Fruit fly (Drosophila melanogaster): ENCODE data around the gene CG14395.

DNA sequence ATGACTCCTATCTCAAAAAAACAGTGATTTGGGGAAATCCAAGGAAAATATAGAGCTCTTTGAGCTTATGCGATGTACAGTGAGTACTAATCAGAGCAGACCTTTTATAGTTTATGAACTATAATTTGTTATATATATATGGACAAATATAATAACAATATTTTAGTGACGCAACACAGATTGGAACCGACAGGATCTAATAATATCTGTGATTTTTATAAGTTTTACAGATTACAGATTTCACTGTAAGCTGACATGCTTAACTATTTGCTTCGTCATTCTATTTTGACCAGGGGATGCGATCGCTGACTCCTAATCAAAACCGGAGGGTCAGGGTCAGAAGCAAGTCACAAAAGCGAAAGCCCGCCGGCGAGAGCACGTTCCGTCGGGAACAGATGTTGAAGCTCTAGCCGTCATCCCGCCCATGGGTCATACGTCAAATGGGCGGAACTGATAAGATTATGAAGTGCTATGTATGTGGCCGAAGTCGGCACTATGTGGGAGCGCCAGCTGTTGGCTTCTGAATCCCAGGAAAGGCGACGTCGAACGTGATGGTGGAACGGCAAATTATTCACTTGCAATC, 11.5 kb downstream of the CG14395 start, which contains the start of gene Gnmt:
- no peak for TF ChIP-seq sage (GFP tag; optimal IDR thresholded peaks at IDR 0.05)
- no peak for TF ChIP-seq usp (GFP tag; optimal IDR thresholded peaks at IDR 0.05)
- TF ChIP-seq Myc (optimal IDR thresholded peaks at IDR 0.05) = no peak
- no peak for TF ChIP-seq GATAd (GFP tag; optimal IDR thresholded peaks at IDR 0.05)
- no peak for TF ChIP-seq Dfd (GFP tag; optimal IDR thresholded peaks at IDR 0.05)
- no peak for TF ChIP-seq h (GFP tag; optimal IDR thresholded peaks at IDR 0.05)
- TF ChIP-seq lola (GFP tag; optimal IDR thresholded peaks at IDR 0.05) = no peak
- peak; percentile 33 for TF ChIP-seq Dif (GFP tag; optimal IDR thresholded peaks at IDR 0.05; ENCODE audit: partially characterized antibody)
- TF ChIP-seq sv (GFP tag; optimal IDR thresholded peaks at IDR 0.05) = no peak
- no peak for TF ChIP-seq psq (GFP tag; optimal IDR thresholded peaks at IDR 0.05)
- no peak for TF ChIP-seq pan (optimal IDR thresholded peaks at IDR 0.05)
- no peak for TF ChIP-seq woc (GFP tag; optimal IDR thresholded peaks at IDR 0.05)
- no peak for TF ChIP-seq Rel (GFP tag; optimal IDR thresholded peaks at IDR 0.05)
- no peak for TF ChIP-seq Rel (tag; optimal IDR thresholded peaks at IDR 0.05)
- no peak for TF ChIP-seq HLH106 (tag; optimal IDR thresholded peaks at IDR 0.05)

All from whole organism, wandering third instar larva.